Fruit fly (Drosophila melanogaster): Measurements from ENCODE around the gene nes.

The nes gene

dm6 chr3L:19292440-19293175, 32.1 kb upstream of the nes start, which contains the start of gene Gbs-76A (continued):
- TF ChIP-seq Meics (GFP tag; optimal IDR thresholded peaks at IDR 0.05) (peak; percentile 89), sob (GFP tag; IDR thresholded peaks at IDR 0.05) (peak; percentile 76), CG18262 (tag; optimal IDR thresholded peaks at IDR 0.05) (peak; percentile 88), gcm (GFP tag; optimal IDR thresholded peaks at IDR 0.05) (peak; percentile 91), Ets97D (GFP tag; optimal IDR thresholded peaks at IDR 0.05) (no peak), chinmo (GFP tag; IDR thresholded peaks at IDR 0.05; ENCODE audit: partially characterized antibody) (0 out of 4 replicates have a peak, but pooled peaks have one; percentile 62), ci (GFP tag; IDR thresholded peaks at IDR 0.05) (peak; percentile 80), pnt (GFP tag; optimal IDR thresholded peaks at IDR 0.05) (no peak), CG12659 (GFP tag; optimal IDR thresholded peaks at IDR 0.05) (peak; percentile 87), unpg (GFP tag; optimal IDR thresholded peaks at IDR 0.05) (peak; percentile 90), CG14965 (GFP tag; optimal IDR thresholded peaks at IDR 0.05; ENCODE audit: borderline replicate concordance) (no peak), CG16863 (GFP tag; optimal IDR thresholded peaks at IDR 0.05) (no peak), CoRest (tag; optimal IDR thresholded peaks at IDR 0.05) (peak; percentile 91), CG1603 (tag; optimal IDR thresholded peaks at IDR 0.05) (peak; percentile 30), CG31365 (tag; optimal IDR thresholded peaks at IDR 0.05) (no peak), zen2 (GFP tag; IDR thresholded peaks at IDR 0.05; ENCODE audit: partially characterized antibody) (no peak), Dp (GFP tag; optimal IDR thresholded peaks at IDR 0.05) (no peak), slou (GFP tag; optimal IDR thresholded peaks at IDR 0.05) (no peak), CG3407 (GFP tag; optimal IDR thresholded peaks at IDR 0.05) (peak; percentile 56), CG8765 (GFP tag; IDR thresholded peaks at IDR 0.05) (no peak), CG11696 (GFP tag; IDR thresholded peaks at IDR 0.05) (no peak), CG10274 (GFP tag; optimal IDR thresholded peaks at IDR 0.05) (no peak), ara (GFP tag; IDR thresholded peaks at IDR 0.05) (peak; percentile 73; the same call in 1 of the 2 replicates), CG4328 (GFP tag; optimal IDR thresholded peaks at IDR 0.05) (peak; percentile 85), slp2 (GFP tag; optimal IDR thresholded peaks at IDR 0.05) (no peak), zen (tag; optimal IDR thresholded peaks at IDR 0.05) (peak; percentile 73), nom (GFP tag; optimal IDR thresholded peaks at IDR 0.05) (peak; percentile 63), CG1233 (GFP tag; optimal IDR thresholded peaks at IDR 0.05) (peak; percentile 80), Spps (tag; optimal IDR thresholded peaks at IDR 0.05) (no peak), lab (GFP tag; optimal IDR thresholded peaks at IDR 0.05) (peak; percentile 91), prd (optimal IDR thresholded peaks at IDR 0.05) (no peak), prd (GFP tag; IDR thresholded peaks at IDR 0.05) (peak; percentile 65), CG33557 (GFP tag; optimal IDR thresholded peaks at IDR 0.05) (peak; percentile 60), Dek (tag; optimal IDR thresholded peaks at IDR 0.05) (peak; percentile 79), CG2875 (GFP tag; optimal IDR thresholded peaks at IDR 0.05) (peak; percentile 77), CG11247 (GFP tag; IDR thresholded peaks at IDR 0.05) (peak; percentile 41; the same call in 1 of the 2 replicates), CG17912 (GFP tag; optimal IDR thresholded peaks at IDR 0.05) (no peak), CG12155 (GFP tag; optimal IDR thresholded peaks at IDR 0.05) (no peak), fru (optimal IDR thresholded peaks at IDR 0.05) (no peak), CG7556 (GFP tag; optimal IDR thresholded peaks at IDR 0.05) (peak; percentile 90), dmrt11E (tag; optimal IDR thresholded peaks at IDR 0.05) (peak; percentile 69), H2.0 (GFP tag; IDR thresholded peaks at IDR 0.05) (peak; percentile 63), Asciz (GFP tag; optimal IDR thresholded peaks at IDR 0.05) (peak; percentile 79), ken (GFP tag; IDR thresholded peaks at IDR 0.05) (0 out of 3 replicates have a peak, but pooled peaks have one; percentile 42), CG6791 (GFP tag; IDR thresholded peaks at IDR 0.05; ENCODE audit: partially characterized antibody) (no peak), Hr51 (GFP tag; optimal IDR thresholded peaks at IDR 0.05) (peak; percentile 21 to 91), ap (GFP tag; IDR thresholded peaks at IDR 0.05) (peak; percentile 49; the same call in 1 of the 2 replicates), sens (GFP tag) (peak; percentile 89), CG10321 (GFP tag; IDR thresholded peaks at IDR 0.05) (no peak)

All from whole organism, embryonic.